Fruit fly (Drosophila melanogaster) whole organism, embryonic: ENCODE measurements around the gene Sam-S.

ENCODE experiments used
- Abd-B ChIP-seq: fragments of 200-800 bp; sonication (Bioruptor generic); optimal IDR thresholded peaks from 2 replicates; lab custom pipeline; 2018; ENCODE audit warnings: missing biosample characterization, mild to moderate bottlenecking, missing genetic modification characterization, moderate library complexity
- Bgb ChIP-seq: fragments of 200-800 bp; sonication (Bioruptor generic); IDR thresholded peaks from 2 replicates; pipeline ENCODE4 v1.3.6; 2022; ENCODE audit warnings: missing biosample characterization, missing genetic modification characterization; ENCODE audit not compliant: partially characterized antibody
- CG11696 ChIP-seq: fragments of 200-800 bp; sonication (Bioruptor generic); IDR thresholded peaks from 2 replicates; pipeline ENCODE4 v1.3.6; 2022; ENCODE audit warnings: missing biosample characterization, missing genetic modification characterization
- CG12769 ChIP-seq: fragments of 200-800 bp; sonication (Bioruptor generic); optimal IDR thresholded peaks from 2 replicates; lab custom pipeline; 2019; ENCODE audit warnings: missing biosample characterization, mild to moderate bottlenecking, missing genetic modification characterization, moderate library complexity
- CG13123 ChIP-seq: fragments of 200-800 bp; sonication (Bioruptor generic); optimal IDR thresholded peaks from 2 replicates; lab custom pipeline; 2016; ENCODE audit warnings: missing biosample characterization, missing genetic modification characterization
- CG13287 ChIP-seq: fragments of 200-800 bp; sonication (Bioruptor generic); IDR thresholded peaks from 2 replicates; pipeline ENCODE4 v1.3.6; 2022; ENCODE audit warnings: missing biosample characterization, missing genetic modification characterization; ENCODE audit not compliant: partially characterized antibody
- CG14710 ChIP-seq: fragments of 200-800 bp; sonication (Bioruptor generic); optimal IDR thresholded peaks from 3 replicates; lab custom pipeline; 2019; ENCODE audit warnings: missing biosample characterization, mild to moderate bottlenecking, missing genetic modification characterization, moderate library complexity
- CG1603 ChIP-seq: fragments of 200-800 bp; sonication (Bioruptor generic); optimal IDR thresholded peaks from 2 replicates; lab custom pipeline; 2019; ENCODE audit warnings: missing biosample characterization, mild to moderate bottlenecking, missing genetic modification characterization, moderate library complexity
- CG17912 ChIP-seq: fragments of 200-800 bp; sonication (Bioruptor generic); optimal IDR thresholded peaks from 2 replicates; lab custom pipeline; 2018; ENCODE audit warnings: missing biosample characterization, mild to moderate bottlenecking, missing genetic modification characterization
- CG2116 ChIP-seq: fragments of 200-800 bp; sonication (Bioruptor generic); optimal IDR thresholded peaks from 3 replicates; lab custom pipeline; 2018; ENCODE audit warnings: missing biosample characterization, mild to moderate bottlenecking, missing genetic modification characterization
- CG2129 ChIP-seq: fragments of 200-800 bp; sonication (Bioruptor generic); IDR thresholded peaks from 2 replicates; pipeline ENCODE4 v1.3.6; 2022; ENCODE audit warnings: missing biosample characterization, missing genetic modification characterization; ENCODE audit not compliant: partially characterized antibody
- CG2712 ChIP-seq: fragments of 200-800 bp; optimal IDR thresholded peaks from 3 replicates; lab custom pipeline; 2019; ENCODE audit warnings: missing biosample characterization, mild to moderate bottlenecking, missing genetic modification characterization, moderate library complexity
- CG3995 ChIP-seq: fragments of 200-800 bp; sonication (Bioruptor generic); optimal IDR thresholded peaks from 3 replicates; lab custom pipeline; 2016; ENCODE audit warnings: missing biosample characterization, missing genetic modification characterization
- CG42726 ChIP-seq: fragments of 200-800 bp; sonication (Bioruptor generic); IDR thresholded peaks from 2 replicates; pipeline ENCODE4 v1.3.6; 2022; ENCODE audit warnings: missing biosample characterization, missing genetic modification characterization; ENCODE audit not compliant: partially characterized antibody
- CG7963 ChIP-seq: fragments of 200-800 bp; sonication (Bioruptor generic); IDR thresholded peaks from 3 replicates; pipeline ENCODE4 v1.3.6; 2022; ENCODE audit warnings: missing biosample characterization, missing genetic modification characterization; ENCODE audit not compliant: partially characterized antibody
- CG8290 ChIP-seq, 3 experiments: fragments of 200-800 bp; sonication (Bioruptor generic); optimal IDR thresholded peaks; 2 replicates each; lab custom pipeline; 2016 to 2019; ENCODE audit warnings: missing biosample characterization in 3 of 3, missing genetic modification characterization in 3 of 3, mild to moderate bottlenecking in 2 of 3, moderate library complexity in 1 of 3
- CTCF ChIP-seq: fragments of 200-800 bp; sonication (Bioruptor generic); optimal IDR thresholded peaks from 2 replicates; lab custom pipeline; 2017; ENCODE audit warnings: missing biosample characterization, mild to moderate bottlenecking, missing genetic modification characterization, moderate library complexity
- Dll ChIP-seq: fragments of 200-800 bp; sonication (Bioruptor generic); IDR thresholded peaks from 4 replicates; pipeline ENCODE4 v1.3.6; 2022; ENCODE audit warnings: missing biosample characterization, missing genetic modification characterization; ENCODE audit not compliant: partially characterized antibody
- E2f2 ChIP-seq: fragments of 200-800 bp; sonication (Bioruptor generic); IDR thresholded peaks from 2 replicates; pipeline ENCODE4 v1.3.6; 2022; ENCODE audit warnings: missing biosample characterization, missing genetic modification characterization
- ERR ChIP-seq: fragments of 200-800 bp; sonication (Bioruptor generic); optimal IDR thresholded peaks from 2 replicates; lab custom pipeline; 2016; ENCODE audit warnings: missing biosample characterization, missing genetic modification characterization
- Ets97D ChIP-seq: fragments of 200-800 bp; sonication (Bioruptor generic); optimal IDR thresholded peaks from 3 replicates; lab custom pipeline; 2016; ENCODE audit warnings: missing biosample characterization, missing genetic modification characterization
- Myb ChIP-seq: fragments of 200-800 bp; sonication (Bioruptor generic); optimal IDR thresholded peaks from 2 replicates; lab custom pipeline; 2016; ENCODE audit warnings: missing biosample characterization, missing genetic modification characterization
- Nf-YB ChIP-seq: fragments of 200-800 bp; sonication (Bioruptor generic); optimal IDR thresholded peaks from 3 replicates; lab custom pipeline; 2019; ENCODE audit warnings: missing biosample characterization, mild to moderate bottlenecking, missing genetic modification characterization, moderate library complexity
- Opbp ChIP-seq: fragments of 200-800 bp; sonication (Bioruptor generic); IDR thresholded peaks from 3 replicates; pipeline ENCODE4 v1.3.6; 2022; ENCODE audit warnings: missing biosample characterization, missing genetic modification characterization; ENCODE audit not compliant: partially characterized antibody
- Rfx ChIP-seq: fragments of 200-800 bp; sonication (Bioruptor generic); IDR thresholded peaks from 2 replicates; pipeline ENCODE4 v1.3.6; 2022; ENCODE audit warnings: missing biosample characterization, missing genetic modification characterization
- Scr ChIP-seq: fragments of 200-800 bp; sonication (Bioruptor generic); IDR thresholded peaks from 2 replicates; pipeline ENCODE4 v1.3.6; 2022; ENCODE audit warnings: missing biosample characterization, missing genetic modification characterization; ENCODE audit not compliant: partially characterized antibody
- amos ChIP-seq: fragments of 200-800 bp; sonication (Bioruptor generic); IDR thresholded peaks from 2 replicates; pipeline ENCODE4 v1.3.6; 2022; ENCODE audit warnings: missing biosample characterization, missing genetic modification characterization; ENCODE audit not compliant: partially characterized antibody
- bab2 ChIP-seq: fragments of 200-800 bp; sonication (Bioruptor generic); optimal IDR thresholded peaks from 2 replicates; lab custom pipeline; 2016; ENCODE audit warnings: missing biosample characterization, missing genetic modification characterization
- bbx ChIP-seq: fragments of 200-800 bp; sonication (Bioruptor generic); IDR thresholded peaks from 2 replicates; pipeline ENCODE4 v1.3.6; 2022; ENCODE audit warnings: missing biosample characterization, missing genetic modification characterization; ENCODE audit not compliant: partially characterized antibody
- ewg ChIP-seq: fragments of 200-800 bp; sonication (Bioruptor generic); optimal IDR thresholded peaks from 3 replicates; lab custom pipeline; 2017; ENCODE audit warnings: mild to moderate bottlenecking, missing biosample characterization, missing genetic modification reagents, missing genetic modification characterization
- exex ChIP-seq: fragments of 200-800 bp; sonication (Bioruptor generic); optimal IDR thresholded peaks from 4 replicates; lab custom pipeline; 2018; ENCODE audit warnings: missing biosample characterization, mild to moderate bottlenecking, missing genetic modification characterization, moderate library complexity
- hbn ChIP-seq: fragments of 200-800 bp; sonication (Bioruptor generic); IDR thresholded peaks from 2 replicates; pipeline ENCODE4 v1.3.6; 2022; ENCODE audit warnings: missing biosample characterization, missing genetic modification characterization; ENCODE audit not compliant: partially characterized antibody
- insv ChIP-seq, 2 experiments: fragments of 200-800 bp; sonication (Bioruptor generic); optimal IDR thresholded peaks; 3 replicates each; lab custom pipeline; 2016 to 2018; ENCODE audit warnings: missing biosample characterization in 2 of 2, missing genetic modification characterization in 2 of 2
- mirr ChIP-seq: fragments of 200-800 bp; sonication (Bioruptor generic); optimal IDR thresholded peaks from 3 replicates; lab custom pipeline; 2018; ENCODE audit warnings: missing biosample characterization, mild to moderate bottlenecking, missing genetic modification characterization
- nerfin-2 ChIP-seq: fragments of 200-800 bp; sonication (Bioruptor generic); IDR thresholded peaks from 2 replicates; pipeline ENCODE4 v1.3.6; 2022; ENCODE audit warnings: missing biosample characterization, missing genetic modification characterization; ENCODE audit not compliant: partially characterized antibody
- phol ChIP-seq: fragments of 200-800 bp; sonication (Bioruptor generic); optimal IDR thresholded peaks from 3 replicates; lab custom pipeline; 2018; ENCODE audit warnings: missing biosample characterization, mild to moderate bottlenecking, missing genetic modification characterization, moderate library complexity
- run ChIP-seq: fragments of 200-800 bp; sonication (Bioruptor generic); optimal IDR thresholded peaks from 3 replicates; lab custom pipeline; 2018; ENCODE audit warnings: missing biosample characterization, mild to moderate bottlenecking, missing genetic modification characterization
- seq ChIP-seq: fragments of 200-800 bp; sonication (Bioruptor generic); IDR thresholded peaks from 2 replicates; pipeline ENCODE4 v1.3.6; 2022; ENCODE audit warnings: missing biosample characterization, missing genetic modification characterization
- sima ChIP-seq: fragments of 200-800 bp; sonication (Bioruptor generic); optimal IDR thresholded peaks from 2 replicates; lab custom pipeline; 2016; ENCODE audit warnings: missing biosample characterization, missing genetic modification characterization
- stwl ChIP-seq: fragments of 200-800 bp; sonication (Bioruptor generic); optimal IDR thresholded peaks from 3 replicates; lab custom pipeline; 2018; ENCODE audit warnings: missing biosample characterization, mild to moderate bottlenecking, missing genetic modification characterization, moderate library complexity
- tio ChIP-seq: fragments of 200-800 bp; sonication (Bioruptor generic); optimal IDR thresholded peaks from 2 replicates; lab custom pipeline; 2017; ENCODE audit warnings: missing biosample characterization, missing genetic modification characterization, inconsistent platforms
- unc-4 ChIP-seq: fragments of 200-800 bp; sonication (Bioruptor generic); IDR thresholded peaks from 2 replicates; pipeline ENCODE4 v1.3.6; 2022; ENCODE audit warnings: missing biosample characterization, missing genetic modification characterization; ENCODE audit not compliant: partially characterized antibody
- vnd ChIP-seq: fragments of 200-800 bp; sonication (Bioruptor generic); IDR thresholded peaks from 3 replicates; pipeline ENCODE4 v1.3.6; 2022; ENCODE audit warnings: missing biosample characterization, missing genetic modification characterization; ENCODE audit not compliant: partially characterized antibody
- zen2 ChIP-seq: fragments of 200-800 bp; sonication (Bioruptor generic); IDR thresholded peaks from 3 replicates; pipeline ENCODE4 v1.3.6; 2022; ENCODE audit warnings: missing biosample characterization, missing genetic modification characterization; ENCODE audit not compliant: partially characterized antibody

The Sam-S gene

DNA sequence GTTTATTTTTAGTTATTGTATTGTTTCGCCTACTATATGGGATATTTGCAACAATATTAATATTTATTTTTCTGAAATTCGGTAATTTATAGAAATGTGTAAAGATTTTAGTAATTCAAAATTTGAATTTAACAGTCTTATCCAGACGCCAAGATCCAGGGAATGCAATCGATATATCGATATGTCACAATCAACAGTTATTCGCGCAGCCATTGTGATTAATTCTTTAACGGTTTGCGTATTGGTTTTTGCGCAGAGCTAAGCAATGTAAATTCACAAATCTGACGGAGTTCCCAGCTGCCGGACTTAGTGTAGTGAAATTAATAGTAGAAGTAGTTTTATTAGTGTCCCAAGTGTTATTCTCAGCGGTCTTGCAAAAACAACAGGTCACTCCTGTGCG lies 7.7 kb downstream of the Sam-S start, which contains the start of gene ND-15 (continued):
- no peak for TF ChIP-seq run (tag; lab: Kevin White, UChicago)
- no peak for TF ChIP-seq CG17912
- TF ChIP-seq exex (tag; lab: Kevin White, UChicago), result peak; percentile 25
- TF ChIP-seq seq (GFP tag; lab: Robert Waterston, UW), result no peak
- TF ChIP-seq Ets97D (GFP tag; lab: Kevin White, UChicago), result peak; percentile 20
- TF ChIP-seq hbn (GFP tag; lab: Robert Waterston, UW), result peak; percentile 58
- peak; percentile 74 for TF ChIP-seq CG12769
- no peak for TF ChIP-seq Abd-B
- TF ChIP-seq CG2712 (tag; lab: Kevin White, UChicago), result peak; percentile 30
- TF ChIP-seq CG3995 (GFP tag; lab: Kevin White, UChicago), result peak; percentile 91
- TF ChIP-seq CG7963, result peak; percentile 43; the same call in 1 of the 3 replicates
- peak; percentile 17; the same call in 1 of the 2 replicates for TF ChIP-seq Rfx (GFP tag; lab: Robert Waterston, UW)
- no peak for TF ChIP-seq sima
- peak; percentile 80 for TF ChIP-seq unc-4
- peak; percentile 46; the same call in 1 of the 3 replicates for TF ChIP-seq zen2 (GFP tag; lab: Robert Waterston, UW)
- peak; percentile 90 for TF ChIP-seq Bgb (GFP tag; lab: Robert Waterston, UW)
- peak; percentile 43 for TF ChIP-seq CTCF
- peak; percentile 83 for TF ChIP-seq bbx (GFP tag; lab: Robert Waterston, UW)
- no peak for TF ChIP-seq bab2 (GFP tag; lab: Kevin White, UChicago)
- peak; percentile 92 for TF ChIP-seq phol (tag; lab: Kevin White, UChicago)
- peak; percentile 14 for TF ChIP-seq CG14710 (tag; lab: Kevin White, UChicago)
- peak; percentile 76; the same call in 1 of the 2 replicates for TF ChIP-seq CG42726 (GFP tag; lab: Robert Waterston, UW)
- TF ChIP-seq Dll, result peak; percentile 79
- peak; percentile 83 for TF ChIP-seq Opbp (GFP tag; lab: Robert Waterston, UW)
- no peak for TF ChIP-seq mirr (GFP tag; lab: Kevin White, UChicago)
- peak; percentile 98 for TF ChIP-seq Myb (GFP tag; lab: Kevin White, UChicago)
- TF ChIP-seq Nf-YB (GFP tag; lab: Kevin White, UChicago), result no peak
- peak; percentile 80 for TF ChIP-seq Scr (GFP tag; lab: Robert Waterston, UW)
- TF ChIP-seq CG1603 (tag; lab: Kevin White, UChicago), result peak; percentile 65
- TF ChIP-seq nerfin-2 (GFP tag; lab: Robert Waterston, UW), result 0 out of 2 replicates have a peak, but pooled peaks have one; percentile 31
- TF ChIP-seq CG8290 (GFP tag; optimal IDR thresholded peaks at IDR 0.05; lab: Kevin White, UChicago), result no peak
- peak in 1 of 2 experiments; percentile 20 for TF ChIP-seq CG8290 (tag; optimal IDR thresholded peaks at IDR 0.05; lab: Kevin White, UChicago)
- no peak for TF ChIP-seq tio (GFP tag; lab: Kevin White, UChicago)
- TF ChIP-seq ewg (GFP tag; lab: Kevin White, UChicago), result peak; percentile 65
- peak; percentile 57 for TF ChIP-seq E2f2 (GFP tag; lab: Robert Waterston, UW)
- TF ChIP-seq ERR (GFP tag; lab: Kevin White, UChicago), result no peak
- TF ChIP-seq CG11696 (GFP tag; lab: Robert Waterston, UW), result no peak
- TF ChIP-seq CG2116 (GFP tag; lab: Kevin White, UChicago), result peak; percentile 93
- peak; percentile 66 for TF ChIP-seq vnd (GFP tag; lab: Robert Waterston, UW)
- TF ChIP-seq CG13287 (GFP tag; lab: Robert Waterston, UW), result peak; percentile 84
- peak; percentile 44 for TF ChIP-seq stwl
- peak; percentile 89; the same call in 1 of the 2 replicates for TF ChIP-seq amos (GFP tag; lab: Robert Waterston, UW)
- TF ChIP-seq CG13123 (GFP tag; lab: Kevin White, UChicago), result no peak
- TF ChIP-seq insv (GFP tag; optimal IDR thresholded peaks at IDR 0.05; lab: Kevin White, UChicago), result no peak
- TF ChIP-seq CG2129 (GFP tag; lab: Robert Waterston, UW), result peak; percentile 45; the same call in 1 of the 2 replicates
- TF ChIP-seq, all 482 proteins: peak for 62
